Fruit fly (Drosophila melanogaster) whole organism, embryonic: ENCODE data around the gene CAH16.

ENCODE experiments used
- Bteb2 ChIP-seq: fragments of 200-800 bp; sonication (Bioruptor generic); optimal IDR thresholded peaks from 2 replicates; lab custom pipeline; 2016; ENCODE audit warnings: missing biosample characterization, missing genetic modification characterization
- CG11093 ChIP-seq: fragments of 200-800 bp; sonication (Bioruptor generic); IDR thresholded peaks from 3 replicates; pipeline ENCODE4 v1.3.6; 2022; ENCODE audit warnings: missing biosample characterization, missing genetic modification characterization
- CG12071 ChIP-seq: fragments of 200-800 bp; sonication (Bioruptor generic); optimal IDR thresholded peaks from 3 replicates; lab custom pipeline; 2018; ENCODE audit warnings: missing biosample characterization, mild to moderate bottlenecking, missing genetic modification characterization
- CG12155 ChIP-seq: fragments of 200-800 bp; sonication (Bioruptor generic); optimal IDR thresholded peaks from 3 replicates; lab custom pipeline; 2016; ENCODE audit warnings: missing biosample characterization, missing genetic modification characterization
- CG12219 ChIP-seq: fragments of 200-800 bp; sonication (Bioruptor generic); optimal IDR thresholded peaks from 3 replicates; lab custom pipeline; 2018; ENCODE audit warnings: missing biosample characterization, mild to moderate bottlenecking, missing genetic modification characterization
- CG12942 ChIP-seq: fragments of 200-800 bp; sonication (Bioruptor generic); optimal IDR thresholded peaks from 3 replicates; lab custom pipeline; 2016; ENCODE audit warnings: missing biosample characterization, missing genetic modification characterization
- CG14860 ChIP-seq: fragments of 200-800 bp; sonication (Bioruptor generic); IDR thresholded peaks from 3 replicates; pipeline ENCODE4 v1.3.6; 2022; ENCODE audit warnings: missing biosample characterization, missing genetic modification characterization; ENCODE audit not compliant: partially characterized antibody
- CG15269 ChIP-seq: fragments of 200-800 bp; sonication (Bioruptor generic); optimal IDR thresholded peaks from 2 replicates; lab custom pipeline; 2018; ENCODE audit warnings: missing biosample characterization, mild to moderate bottlenecking, missing genetic modification characterization, moderate library complexity
- CG15601 ChIP-seq: fragments of 200-800 bp; sonication (Bioruptor generic); optimal IDR thresholded peaks from 3 replicates; lab custom pipeline; 2019; ENCODE audit warnings: missing biosample characterization, mild to moderate bottlenecking, missing genetic modification characterization, moderate library complexity
- CG17328 ChIP-seq: fragments of 200-800 bp; sonication (Bioruptor generic); IDR thresholded peaks from 2 replicates; pipeline ENCODE4 v1.3.6; 2022; ENCODE audit warnings: missing biosample characterization, missing genetic modification characterization
- CG17361 ChIP-seq: fragments of 200-800 bp; sonication (Bioruptor generic); IDR thresholded peaks from 3 replicates; pipeline ENCODE4 v1.3.6; 2022; ENCODE audit warnings: missing biosample characterization, missing genetic modification characterization
- CG17829 ChIP-seq: fragments of 200-800 bp; optimal IDR thresholded peaks from 2 replicates; lab custom pipeline; 2019; ENCODE audit warnings: missing biosample characterization, mild to moderate bottlenecking, missing genetic modification characterization, moderate library complexity
- CG17912 ChIP-seq: fragments of 200-800 bp; sonication (Bioruptor generic); optimal IDR thresholded peaks from 2 replicates; lab custom pipeline; 2018; ENCODE audit warnings: missing biosample characterization, mild to moderate bottlenecking, missing genetic modification characterization
- CG2129 ChIP-seq: fragments of 200-800 bp; sonication (Bioruptor generic); IDR thresholded peaks from 2 replicates; pipeline ENCODE4 v1.3.6; 2022; ENCODE audit warnings: missing biosample characterization, missing genetic modification characterization; ENCODE audit not compliant: partially characterized antibody
- CG2202 ChIP-seq: fragments of 200-800 bp; sonication (Bioruptor generic); optimal IDR thresholded peaks from 2 replicates; lab custom pipeline; 2018; ENCODE audit warnings: missing biosample characterization, mild to moderate bottlenecking, missing genetic modification characterization
- CG3281 ChIP-seq: fragments of 200-800 bp; sonication (Bioruptor generic); optimal IDR thresholded peaks from 3 replicates; lab custom pipeline; 2017; ENCODE audit warnings: missing biosample characterization, mild to moderate bottlenecking, missing genetic modification characterization
- CG43689 ChIP-seq: fragments of 200-800 bp; sonication (Bioruptor generic); IDR thresholded peaks from 2 replicates; pipeline ENCODE4 v1.3.6; 2022; ENCODE audit warnings: missing biosample characterization, missing genetic modification characterization
- CG4404 ChIP-seq: fragments of 200-800 bp; sonication (Bioruptor generic); IDR thresholded peaks from 2 replicates; pipeline ENCODE4 v1.3.6; 2022; ENCODE audit warnings: missing biosample characterization, missing genetic modification characterization
- CG4424 ChIP-seq: fragments of 200-800 bp; sonication (Bioruptor generic); optimal IDR thresholded peaks from 3 replicates; lab custom pipeline; 2016; ENCODE audit warnings: missing biosample characterization, missing genetic modification characterization
- CG4707 ChIP-seq: fragments of 200-800 bp; sonication (Bioruptor generic); optimal IDR thresholded peaks from 2 replicates; lab custom pipeline; 2018; ENCODE audit warnings: missing biosample characterization, mild to moderate bottlenecking, missing genetic modification characterization, moderate library complexity
- CG6175 ChIP-seq: fragments of 200-800 bp; sonication (Bioruptor generic); IDR thresholded peaks from 3 replicates; pipeline ENCODE4 v1.3.6; 2022; ENCODE audit warnings: missing biosample characterization, missing genetic modification characterization
- CG7372 ChIP-seq: fragments of 200-800 bp; sonication (Bioruptor generic); IDR thresholded peaks from 2 replicates; pipeline ENCODE4 v1.3.6; 2022; ENCODE audit warnings: missing biosample characterization, missing genetic modification characterization
- CG7745 ChIP-seq: fragments of 200-800 bp; sonication (Bioruptor generic); optimal IDR thresholded peaks from 2 replicates; lab custom pipeline; 2018; ENCODE audit warnings: missing biosample characterization, mild to moderate bottlenecking, missing genetic modification characterization, moderate library complexity
- CG7928 ChIP-seq: fragments of 200-800 bp; sonication (Bioruptor generic); optimal IDR thresholded peaks from 2 replicates; lab custom pipeline; 2017; ENCODE audit warnings: missing biosample characterization, mild to moderate bottlenecking, missing genetic modification characterization
- CG8089 ChIP-seq: fragments of 200-800 bp; sonication (Bioruptor generic); optimal IDR thresholded peaks from 3 replicates; lab custom pipeline; 2016; ENCODE audit warnings: missing biosample characterization, missing genetic modification characterization
- CG9215 ChIP-seq: fragments of 200-800 bp; sonication (Bioruptor generic); IDR thresholded peaks from 2 replicates; pipeline ENCODE4 v1.3.6; 2022; ENCODE audit warnings: missing biosample characterization, missing genetic modification characterization
- Dp ChIP-seq: fragments of 200-800 bp; sonication (Bioruptor generic); optimal IDR thresholded peaks from 2 replicates; lab custom pipeline; 2018; ENCODE audit warnings: missing biosample characterization, mild to moderate bottlenecking, missing genetic modification characterization, moderate library complexity
- HHEX ChIP-seq: fragments of 200-800 bp; sonication (Bioruptor generic); optimal IDR thresholded peaks from 3 replicates; lab custom pipeline; 2017; ENCODE audit warnings: missing biosample characterization, mild to moderate bottlenecking, missing genetic modification characterization, missing genetic modification reagents
- Lpt ChIP-seq: fragments of >200 bp; optimal IDR thresholded peaks from 2 replicates; lab custom pipeline; 2018; ENCODE audit warnings: missing biosample characterization, missing genetic modification characterization
- Vsx1 ChIP-seq: fragments of 200-800 bp; sonication (Bioruptor generic); optimal IDR thresholded peaks from 2 replicates; lab custom pipeline; 2017; ENCODE audit warnings: missing biosample characterization, mild to moderate bottlenecking, missing genetic modification characterization, missing genetic modification reagents
- ac ChIP-seq: fragments of 200-800 bp; sonication (Bioruptor generic); optimal IDR thresholded peaks from 3 replicates; lab custom pipeline; 2017; ENCODE audit warnings: missing biosample characterization, mild to moderate bottlenecking, missing genetic modification characterization
- bab2 ChIP-seq: fragments of 200-800 bp; sonication (Bioruptor generic); optimal IDR thresholded peaks from 2 replicates; lab custom pipeline; 2016; ENCODE audit warnings: missing biosample characterization, missing genetic modification characterization
- bcd ChIP-seq: fragments of 200-800 bp; sonication (Bioruptor generic); optimal IDR thresholded peaks from 2 replicates; lab custom pipeline; 2017; ENCODE audit warnings: missing biosample characterization, mild to moderate bottlenecking, missing genetic modification characterization
- da ChIP-seq: fragments of 200-800 bp; sonication (Bioruptor generic); optimal IDR thresholded peaks from 2 replicates; lab custom pipeline; 2016; ENCODE audit warnings: missing biosample characterization, missing genetic modification characterization
- disco-r ChIP-seq: fragments of 200-800 bp; sonication (Bioruptor generic); optimal IDR thresholded peaks from 2 replicates; lab custom pipeline; 2016; ENCODE audit warnings: missing biosample characterization, missing genetic modification characterization
- dpn ChIP-seq, 2 experiments: fragments of 200-800 bp; sonication (Bioruptor generic); optimal IDR thresholded peaks; 3 replicates each; lab custom pipeline; 2016; ENCODE audit warnings: missing biosample characterization in 2 of 2, missing genetic modification characterization in 2 of 2
- fd64A ChIP-seq: fragments of 200-800 bp; sonication (Bioruptor generic); optimal IDR thresholded peaks from 3 replicates; lab custom pipeline; 2018; ENCODE audit warnings: missing biosample characterization, mild to moderate bottlenecking, missing genetic modification characterization
- gro ChIP-seq: fragments of 200-800 bp; sonication (Bioruptor generic); optimal IDR thresholded peaks from 2 replicates; lab custom pipeline; 2016; ENCODE audit warnings: missing biosample characterization, missing genetic modification characterization
- inv ChIP-seq: fragments of 200-800 bp; sonication (Bioruptor generic); IDR thresholded peaks from 2 replicates; pipeline ENCODE4 v1.3.6; 2022; ENCODE audit warnings: missing biosample characterization, missing genetic modification characterization; ENCODE audit not compliant: partially characterized antibody
- knrl ChIP-seq: fragments of 200-800 bp; sonication (Bioruptor generic); IDR thresholded peaks from 3 replicates; pipeline ENCODE4 v1.3.6; 2022; ENCODE audit warnings: missing biosample characterization, missing genetic modification characterization; ENCODE audit not compliant: partially characterized antibody
- lilli ChIP-seq: fragments of 200-800 bp; sonication (Bioruptor generic); optimal IDR thresholded peaks from 3 replicates; lab custom pipeline; 2016; ENCODE audit warnings: missing biosample characterization, missing genetic modification characterization
- nerfin-1 ChIP-seq: fragments of 200-800 bp; sonication (Bioruptor generic); optimal IDR thresholded peaks from 3 replicates; lab custom pipeline; 2019; ENCODE audit warnings: missing biosample characterization, mild to moderate bottlenecking, missing genetic modification characterization, moderate library complexity
- pfk ChIP-seq: fragments of 200-800 bp; sonication (Bioruptor generic); optimal IDR thresholded peaks from 2 replicates; lab custom pipeline; 2018; ENCODE audit warnings: missing biosample characterization, mild to moderate bottlenecking, missing genetic modification characterization, moderate library complexity
- run ChIP-seq: fragments of 200-800 bp; sonication (Bioruptor generic); optimal IDR thresholded peaks from 3 replicates; lab custom pipeline; 2018; ENCODE audit warnings: missing biosample characterization, mild to moderate bottlenecking, missing genetic modification characterization
- sd ChIP-seq: fragments of 200-800 bp; sonication (Bioruptor generic); optimal IDR thresholded peaks from 3 replicates; lab custom pipeline; 2018; ENCODE audit warnings: missing biosample characterization, mild to moderate bottlenecking, missing genetic modification characterization, moderate library complexity
- shn ChIP-seq: fragments of 200-800 bp; sonication (Bioruptor generic); optimal IDR thresholded peaks from 3 replicates; lab custom pipeline; 2016; ENCODE audit warnings: missing biosample characterization, missing genetic modification characterization
- ssp ChIP-seq: fragments of 200-800 bp; sonication (Bioruptor generic); IDR thresholded peaks from 2 replicates; pipeline ENCODE4 v1.3.6; 2022; ENCODE audit warnings: missing biosample characterization, missing genetic modification characterization
- unpg ChIP-seq: fragments of 200-800 bp; sonication (Bioruptor generic); optimal IDR thresholded peaks from 3 replicates; lab custom pipeline; 2018; ENCODE audit warnings: missing biosample characterization, mild to moderate bottlenecking, missing genetic modification characterization, moderate library complexity
- wor ChIP-seq: fragments of 200-800 bp; sonication (Bioruptor generic); IDR thresholded peaks from 2 replicates; pipeline ENCODE4 v1.3.6; 2022; ENCODE audit warnings: missing biosample characterization, missing genetic modification characterization

The CAH16 gene

DNA sequence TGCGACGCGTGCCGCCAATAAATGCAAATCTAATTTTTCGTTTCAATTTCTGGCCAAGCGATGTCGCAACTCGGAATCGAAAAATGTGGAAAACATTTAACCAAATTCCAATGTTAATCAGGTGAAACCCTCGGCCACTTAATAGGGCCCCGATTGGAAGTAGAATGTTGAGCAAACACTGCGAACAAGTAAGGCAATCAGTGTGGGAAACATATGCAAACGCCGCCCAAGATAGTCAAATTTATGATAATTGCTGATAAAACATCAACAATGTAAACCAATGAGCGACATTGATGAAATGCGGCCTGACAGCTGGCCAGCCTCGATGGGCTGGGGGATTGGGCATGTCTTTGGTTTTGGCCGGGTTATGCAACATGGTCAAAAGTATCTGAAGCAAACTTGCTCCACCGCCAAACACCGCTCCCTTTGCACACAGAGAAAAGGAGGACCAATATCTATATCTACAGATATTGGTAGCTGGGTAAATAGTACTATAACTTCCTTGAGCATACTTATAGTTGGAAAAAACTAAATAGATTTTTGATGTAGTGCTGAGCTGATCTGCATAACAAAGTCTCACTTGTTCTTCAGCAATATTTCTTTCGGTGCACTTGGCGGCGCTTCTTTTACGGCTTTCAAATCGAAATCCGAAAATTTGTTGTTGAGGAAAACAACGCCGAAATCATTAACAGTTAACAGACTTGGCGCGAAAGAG is 12.6 kb upstream of the CAH16 start (continued):
- TF ChIP-seq CG7745 (tag; lab: Kevin White, UChicago) (no peak), CG7372 (GFP tag; lab: Robert Waterston, UW) (peak; percentile 65), unpg (GFP tag; lab: Kevin White, UChicago) (peak; percentile 79), CG4424 (GFP tag; lab: Kevin White, UChicago) (peak; percentile 81), nerfin-1 (tag; lab: Kevin White, UChicago) (peak; percentile 83), disco-r (peak; percentile 5), lilli (GFP tag; lab: Kevin White, UChicago) (peak; percentile 31), CG2129 (GFP tag; lab: Robert Waterston, UW) (no peak), Lpt (GFP tag; lab: Kevin White, UChicago) (no peak), CG2202 (tag; lab: Kevin White, UChicago) (no peak), CG17328 (GFP tag; lab: Robert Waterston, UW) (peak; percentile 69), wor (peak; percentile 68), fd64A (GFP tag; lab: Kevin White, UChicago) (peak; percentile 46), CG17912 (GFP tag; lab: Kevin White, UChicago) (no peak), CG17829 (tag; lab: Kevin White, UChicago) (peak; percentile 73), CG12219 (peak; percentile 70), Vsx1 (GFP tag; lab: Kevin White, UChicago) (peak; percentile 39), HHEX (GFP tag; lab: Kevin White, UChicago) (peak; percentile 72), CG17361 (GFP tag; lab: Robert Waterston, UW) (peak; percentile 79), CG9215 (GFP tag; lab: Robert Waterston, UW) (no peak), da (GFP tag; lab: Kevin White, UChicago) (no peak), pfk (no peak), CG7928 (GFP tag; lab: Kevin White, UChicago) (no peak), CG12942 (GFP tag; lab: Kevin White, UChicago) (peak; percentile 49), CG15269 (peak; percentile 88), gro (GFP tag; lab: Kevin White, UChicago) (no peak), bab2 (GFP tag; lab: Kevin White, UChicago) (peak; percentile 73), bcd (peak; percentile 62), CG15601 (peak; percentile 76), inv (GFP tag; lab: Robert Waterston, UW) (no peak), CG12071 (GFP tag; lab: Kevin White, UChicago) (peak; percentile 75), CG4404 (GFP tag; lab: Robert Waterston, UW) (no peak; the same call in 1 of the 2 replicates), CG43689 (peak; percentile 58; the same call in 1 of the 2 replicates), knrl (GFP tag; lab: Robert Waterston, UW) (no peak), Dp (GFP tag; lab: Kevin White, UChicago) (no peak), CG4707 (GFP tag; lab: Kevin White, UChicago) (peak; percentile 45), CG3281 (GFP tag; lab: Kevin White, UChicago) (peak; percentile 40), CG6175 (no peak), ac (GFP tag; lab: Kevin White, UChicago) (no peak), CG14860 (GFP tag; lab: Robert Waterston, UW) (no peak), dpn (GFP tag; optimal IDR thresholded peaks at IDR 0.05; lab: Kevin White, UChicago) (peak; percentile 57 to 74), ssp (peak; percentile 70), shn (GFP tag; lab: Kevin White, UChicago) (no peak), Bteb2 (GFP tag; lab: Kevin White, UChicago) (peak; percentile 26), sd (tag; lab: Kevin White, UChicago) (peak; percentile 86), run (tag; lab: Kevin White, UChicago) (peak; percentile 60), CG12155 (peak; percentile 24), CG11093 (peak; percentile 81), CG8089 (GFP tag; lab: Kevin White, UChicago) (peak; percentile 40)
